Worm (Caenorhabditis elegans) whole organism, L4 larva: ENCODE measurements around the gene spc-2.

Experiments
- F26F4.8 ChIP-seq: fragments of 200-800 bp; sonication (Bioruptor generic); conservative IDR thresholded peaks from 2 replicates; pipeline ENCODE4 v1.3.6; 2022; ENCODE audit warnings: missing genetic modification characterization, missing compliant biosample characterization
- F49E8.2 ChIP-seq: sonication (generic microtip); optimal IDR thresholded peaks from 2 replicates; lab custom pipeline; 2016; ENCODE audit warnings: missing compliant biosample characterization, mild to moderate bottlenecking, missing genetic modification characterization, borderline replicate concordance
- Y75B8A.6 ChIP-seq: fragments of 200-800 bp; sonication (Bioruptor generic); IDR thresholded peaks from 2 replicates; pipeline ENCODE4 v1.3.6; 2022; ENCODE audit warnings: missing genetic modification reagents, missing genetic modification characterization, missing compliant biosample characterization
- ZK337.2 ChIP-seq: fragments of 200-800 bp; sonication (Bioruptor generic); IDR thresholded peaks from 2 replicates; pipeline ENCODE4 v1.3.6; 2022; ENCODE audit warnings: missing genetic modification reagents, missing genetic modification characterization, missing compliant biosample characterization
- aly-2 ChIP-seq: sonication (generic microtip); optimal IDR thresholded peaks from 2 replicates; lab custom pipeline; 2018; ENCODE audit warnings: missing biosample characterization, missing genetic modification characterization
- arid-1 ChIP-seq: fragments of 200-800 bp; sonication (Bioruptor generic); conservative IDR thresholded peaks from 2 replicates; pipeline ENCODE4 v1.3.6; 2022; ENCODE audit warnings: missing genetic modification reagents, missing genetic modification characterization, missing compliant biosample characterization
- attf-4 ChIP-seq: sonication (generic microtip); optimal IDR thresholded peaks from 3 replicates; lab custom pipeline; 2017; ENCODE audit warnings: missing biosample characterization, missing genetic modification characterization
- ceh-20 ChIP-seq: fragments of 200-800 bp; sonication (Bioruptor generic); IDR thresholded peaks from 2 replicates; pipeline ENCODE4 v1.3.6; 2022; ENCODE audit warnings: missing genetic modification reagents, missing genetic modification characterization, missing compliant biosample characterization
- ceh-28 ChIP-seq: fragments of 150-350 bp; optimal IDR thresholded peaks from 2 replicates; lab custom pipeline; 2014; ENCODE audit warnings: missing biosample characterization, missing genetic modification reagents, missing genetic modification characterization
- ces-1 ChIP-seq: fragments of 150-350 bp; sonication (generic microtip); optimal IDR thresholded peaks from 4 replicates; lab custom pipeline; 2014; ENCODE audit warnings: missing biosample characterization, missing genetic modification reagents, missing genetic modification characterization
- ctbp-1 ChIP-seq: fragments of 200-800 bp; sonication (Bioruptor generic); IDR thresholded peaks from 2 replicates; pipeline ENCODE4 v1.3.6; 2022; ENCODE audit warnings: missing genetic modification reagents, missing genetic modification characterization, missing compliant biosample characterization
- daf-12 ChIP-seq: fragments of 150-350 bp; optimal IDR thresholded peaks from 2 replicates; lab custom pipeline; 2014; ENCODE audit warnings: missing biosample characterization, missing genetic modification reagents, missing genetic modification characterization
- daf-16 ChIP-seq, 3 experiments: sonication (generic microtip); optimal IDR thresholded peaks; 2 replicates each; lab custom pipeline; 2016 to 2017; ENCODE audit warnings: missing genetic modification characterization in 3 of 3, missing genetic modification reagents in 3 of 3, mild to moderate bottlenecking in 2 of 3, missing compliant biosample characterization in 2 of 3, missing biosample characterization in 1 of 3, moderate library complexity in 1 of 3
- daf-19 ChIP-seq: fragments of 200-800 bp; sonication (Bioruptor generic); conservative IDR thresholded peaks from 2 replicates; pipeline ENCODE4 v1.3.6; 2022; ENCODE audit warnings: missing genetic modification characterization, missing compliant biosample characterization
- daf-8 ChIP-seq: fragments of 200-800 bp; sonication (Bioruptor generic); IDR thresholded peaks from 2 replicates; pipeline ENCODE4 v1.3.6; 2022; ENCODE audit warnings: missing genetic modification characterization, missing compliant biosample characterization
- duxl-1 ChIP-seq: sonication (generic microtip); optimal IDR thresholded peaks from 2 replicates; lab custom pipeline; 2016; ENCODE audit warnings: mild to moderate bottlenecking, missing genetic modification characterization, moderate library complexity, missing compliant biosample characterization; ENCODE audit not compliant: poor library complexity
- egl-43 ChIP-seq: fragments of 200-800 bp; sonication (Bioruptor generic); IDR thresholded peaks from 2 replicates; pipeline ENCODE4 v1.3.6; 2022; ENCODE audit warnings: missing genetic modification reagents, missing genetic modification characterization, missing compliant biosample characterization
- gei-8 ChIP-seq: fragments of 200-800 bp; sonication (Bioruptor generic); optimal IDR thresholded peaks from 2 replicates; lab custom pipeline; 2018; ENCODE audit warnings: mild to moderate bottlenecking, missing genetic modification characterization, missing compliant biosample characterization
- hif-1 ChIP-seq, 2 experiments: sonication (generic microtip); optimal IDR thresholded peaks; 2 replicates each; lab custom pipeline; 2016 to 2017; ENCODE audit warnings: missing compliant biosample characterization in 2 of 2, missing genetic modification characterization in 2 of 2, missing genetic modification reagents in 2 of 2, missing genotype in 2 of 2, mild to moderate bottlenecking in 1 of 2
- hlh-11 ChIP-seq: fragments of 200-800 bp; sonication (Bioruptor generic); optimal IDR thresholded peaks from 2 replicates; lab custom pipeline; 2018; ENCODE audit warnings: mild to moderate bottlenecking, missing genetic modification characterization, missing compliant biosample characterization
- hlh-30 ChIP-seq: sonication (generic microtip); optimal IDR thresholded peaks from 2 replicates; lab custom pipeline; 2017; ENCODE audit warnings: antibody characterized with exemption, mild to moderate bottlenecking, missing genetic modification characterization, missing compliant biosample characterization; ENCODE audit not compliant: insufficient read depth
- hmg-1.1 ChIP-seq: fragments of 200-800 bp; sonication (Bioruptor generic); IDR thresholded peaks from 2 replicates; pipeline ENCODE4 v1.3.6; 2022; ENCODE audit warnings: missing genetic modification reagents, missing genetic modification characterization, missing compliant biosample characterization
- lin-13 ChIP-seq: fragments of 150-350 bp; optimal IDR thresholded peaks from 2 replicates; lab custom pipeline; 2014; ENCODE audit warnings: missing biosample characterization, missing genetic modification reagents, missing genetic modification characterization
- lin-15B ChIP-seq: fragments of 150-350 bp; sonication (generic microtip); optimal IDR thresholded peaks from 3 replicates; lab custom pipeline; 2014; ENCODE audit warnings: missing biosample characterization, missing genetic modification characterization
- lin-29 ChIP-seq: fragments of 200-800 bp; sonication (Bioruptor generic); IDR thresholded peaks from 2 replicates; pipeline ENCODE4 v1.3.6; 2022; ENCODE audit warnings: missing genetic modification reagents, missing genetic modification characterization, missing compliant biosample characterization
- lin-38 ChIP-seq: fragments of 200-800 bp; sonication (Bioruptor generic); IDR thresholded peaks from 2 replicates; pipeline ENCODE4 v1.3.6; 2022; ENCODE audit warnings: missing genetic modification reagents, missing genetic modification characterization, missing compliant biosample characterization
- lir-3 ChIP-seq: sonication (generic microtip); optimal IDR thresholded peaks from 2 replicates; lab custom pipeline; 2016; ENCODE audit warnings: mild to moderate bottlenecking, missing genetic modification characterization, missing compliant biosample characterization
- lsy-2 ChIP-seq, 2 experiments: fragments of 150-350 bp in 1 of 2; sonication (generic microtip) in 1 of 2; optimal IDR thresholded peaks; 2 replicates each; lab custom pipeline; 2014 to 2017; ENCODE audit warnings: missing biosample characterization in 2 of 2, missing genetic modification characterization in 2 of 2
- mdl-1 ChIP-seq, 2 experiments: fragments of 150-350 bp in 1 of 2; sonication (generic microtip) in 1 of 2; optimal IDR thresholded peaks; 2 replicates each; lab custom pipeline; 2014 to 2017; ENCODE audit warnings: missing biosample characterization in 2 of 2, missing genetic modification characterization in 2 of 2
- mes-2 ChIP-seq: sonication (generic microtip); optimal IDR thresholded peaks from 2 replicates; lab custom pipeline; 2016; ENCODE audit warnings: missing genotype, mild to moderate bottlenecking, missing genetic modification characterization, missing compliant biosample characterization; ENCODE audit not compliant: poor library complexity, severe bottlenecking
- mxl-3 ChIP-seq: fragments of 200-800 bp; sonication (Bioruptor generic); optimal IDR thresholded peaks from 2 replicates; lab custom pipeline; 2018; ENCODE audit warnings: mild to moderate bottlenecking, missing genetic modification characterization, missing compliant biosample characterization
- nhr-102 ChIP-seq: sonication (generic microtip); optimal IDR thresholded peaks from 2 replicates; lab custom pipeline; 2016; ENCODE audit warnings: mild to moderate bottlenecking, missing genetic modification characterization, moderate library complexity, missing compliant biosample characterization
- nhr-111 ChIP-seq: fragments of 200-800 bp; sonication (Bioruptor generic); optimal IDR thresholded peaks from 2 replicates; lab custom pipeline; 2018; ENCODE audit warnings: mild to moderate bottlenecking, missing genetic modification characterization, missing compliant biosample characterization
- nhr-237 ChIP-seq: sonication (generic microtip); optimal IDR thresholded peaks from 2 replicates; lab custom pipeline; 2017; ENCODE audit warnings: missing biosample characterization, missing genetic modification characterization
- nhr-28 ChIP-seq: fragments of 150-350 bp; optimal IDR thresholded peaks from 2 replicates; lab custom pipeline; 2014; ENCODE audit warnings: missing biosample characterization, missing genetic modification characterization
- nhr-41 ChIP-seq: fragments of 200-800 bp; sonication (Bioruptor generic); IDR thresholded peaks from 2 replicates; pipeline ENCODE4 v1.3.6; 2022; ENCODE audit warnings: missing genetic modification reagents, missing genetic modification characterization, missing compliant biosample characterization
- pqm-1 ChIP-seq: sonication (generic microtip); optimal IDR thresholded peaks from 2 replicates; lab custom pipeline; 2017; ENCODE audit warnings: missing biosample characterization, missing genetic modification characterization
- saeg-2 ChIP-seq: fragments of 200-800 bp; sonication (Bioruptor generic); IDR thresholded peaks from 2 replicates; pipeline ENCODE4 v1.3.6; 2022; ENCODE audit warnings: missing genetic modification reagents, missing genetic modification characterization, missing compliant biosample characterization
- snpc-1.2 ChIP-seq: fragments of 200-800 bp; sonication (Bioruptor generic); IDR thresholded peaks from 2 replicates; pipeline ENCODE4 v1.3.6; 2022; ENCODE audit warnings: missing genetic modification reagents, missing genetic modification characterization, missing compliant biosample characterization
- snpc-4 ChIP-seq: fragments of 150-350 bp; optimal IDR thresholded peaks from 2 replicates; lab custom pipeline; 2014; ENCODE audit warnings: missing biosample characterization, missing genetic modification characterization
- unc-62 ChIP-seq, 3 experiments: fragments of 150-350 bp in 1 of 3; sonication (generic microtip); optimal IDR thresholded peaks in 2 of 3; peaks in 1 of 3; 1 replicate in 1 of 3; 2 replicates in 2 of 3; lab custom pipeline; 2014 to 2017; ENCODE audit warnings: missing biosample characterization in 3 of 3, missing genetic modification characterization in 3 of 3, missing genetic modification reagents in 3 of 3, missing genotype in 1 of 3
- zfp-2 ChIP-seq: sonication (generic microtip); optimal IDR thresholded peaks from 2 replicates; lab custom pipeline; 2016; ENCODE audit warnings: mild to moderate bottlenecking, missing genetic modification characterization, missing compliant biosample characterization
- ztf-11 ChIP-seq: fragments of 150-350 bp; optimal IDR thresholded peaks from 2 replicates; lab custom pipeline; 2014; ENCODE audit warnings: missing biosample characterization, missing genetic modification characterization

spc-2 gene

ce11 chrIII:8181581-8181980, at the start of gene spc-2:
spc-2 (plus strand) TSS chrIII:8181881.
- TF ChIP-seq ctbp-1 (GFP tag; lab: Robert Waterston, UW), result no peak
- TF ChIP-seq Y75B8A.6, result no peak
- TF ChIP-seq saeg-2 (GFP tag; lab: Robert Waterston, UW), result no peak
- TF ChIP-seq daf-19 (GFP tag; lab: Robert Waterston, UW), result no peak
- no peak for TF ChIP-seq hif-1 (tag; optimal IDR thresholded peaks at IDR 0.05; lab: Kevin White, UChicago)
- TF ChIP-seq arid-1 (GFP tag; lab: Robert Waterston, UW), result no peak
- no peak for TF ChIP-seq aly-2
- TF ChIP-seq nhr-237 (tag; lab: Kevin White, UChicago), result no peak
- TF ChIP-seq zfp-2 (tag; lab: Kevin White, UChicago), result no peak
- no peak for TF ChIP-seq gei-8 (GFP tag; lab: Kevin White, UChicago)
- TF ChIP-seq lin-13 (GFP tag; lab: Kevin White, UChicago), result no peak
- no peak for TF ChIP-seq ceh-28 (tag; lab: Kevin White, UChicago)
- no peak for TF ChIP-seq daf-12 (tag; lab: Kevin White, UChicago)
- TF ChIP-seq hlh-30, result no peak
- TF ChIP-seq mdl-1 (tag; optimal IDR thresholded peaks at IDR 0.05; lab: Kevin White, UChicago), result no peak
- TF ChIP-seq ZK337.2, result no peak

- peak; percentile 6 for TF ChIP-seq mes-2 (tag; lab: Kevin White, UChicago)
- TF ChIP-seq unc-62 (GFP tag; optimal IDR thresholded peaks at IDR 0.05 in 1 of 2; lab: Kevin White, UChicago), result peak in 1 of 2 experiments; percentile 41
- TF ChIP-seq unc-62 (tag; optimal IDR thresholded peaks at IDR 0.05; lab: Kevin White, UChicago), result no peak
- no peak for TF ChIP-seq hmg-1.1 (GFP tag; lab: Robert Waterston, UW)
- TF ChIP-seq egl-43 (GFP tag; lab: Robert Waterston, UW), result 0 out of 2 replicates have a peak, but pooled peaks have one; percentile 16
Measured at ce11 chrIII:8132496-8132895, 49.2 kb upstream of the spc-2 start.

ce11 chrIII:8133346-8133745, 48.3 kb upstream of the spc-2 start, which contains the start of gene C14B9.2:
C14B9.2 (plus strand) TSS chrIII:8133665.
- no peak for TF ChIP-seq lin-38
- TF ChIP-seq mxl-3, result peak; percentile 75
- no peak for TF ChIP-seq hlh-11
- no peak for TF ChIP-seq daf-12 (tag; lab: Kevin White, UChicago)
- TF ChIP-seq nhr-28, result peak; percentile 54
- TF ChIP-seq lir-3 (tag; lab: Kevin White, UChicago), result no peak
- TF ChIP-seq lsy-2 (tag; optimal IDR thresholded peaks at IDR 0.05; lab: Kevin White, UChicago), result peak in 1 of 2 experiments; percentile 16
- no peak for TF ChIP-seq daf-16 (GFP tag; optimal IDR thresholded peaks at IDR 0.05; lab: Kevin White, UChicago)
- TF ChIP-seq daf-16 (tag; optimal IDR thresholded peaks at IDR 0.05; lab: Kevin White, UChicago), result peak; percentile 78

ce11 chrIII:8136517-8137099, 45.1 kb upstream of the spc-2 start:
- TF ChIP-seq nhr-102 (peak; percentile 4), mes-2 (tag; lab: Kevin White, UChicago) (no peak), nhr-111 (no peak), daf-8 (GFP tag; lab: Robert Waterston, UW) (no peak), snpc-4 (tag; lab: Kevin White, UChicago) (no peak), hlh-11 (no peak), arid-1 (GFP tag; lab: Robert Waterston, UW) (no peak), ZK337.2 (no peak), ceh-28 (tag; lab: Kevin White, UChicago) (no peak), attf-4 (no peak), snpc-1.2 (GFP tag; lab: Robert Waterston, UW) (no peak), lin-29 (GFP tag; lab: Robert Waterston, UW) (no peak), daf-12 (tag; lab: Kevin White, UChicago) (no peak), F49E8.2 (tag; lab: Kevin White, UChicago) (no peak), lin-15B (tag; lab: Kevin White, UChicago) (no peak), ceh-20 (GFP tag; lab: Robert Waterston, UW) (no peak), ztf-11 (tag; lab: Kevin White, UChicago) (no peak), ces-1 (GFP tag; lab: Kevin White, UChicago) (no peak), nhr-41 (no peak), daf-19 (GFP tag; lab: Robert Waterston, UW) (no peak), pqm-1 (tag; lab: Kevin White, UChicago) (no peak), unc-62 (GFP tag; optimal IDR thresholded peaks at IDR 0.05 in 1 of 2; lab: Kevin White, UChicago) (peak in 1 of 2 experiments; percentile 86), unc-62 (tag; optimal IDR thresholded peaks at IDR 0.05; lab: Kevin White, UChicago) (no peak), F26F4.8 (no peak), duxl-1 (tag; lab: Kevin White, UChicago) (no peak)
